Worm (Caenorhabditis elegans): ENCODE results near the gene maph-1.3.
"Not testable (repeated sequence)": the region's sequence is repeated elsewhere in the genome, so short reads cannot be mapped to it uniquely, and the experiment has no call there.

DNA sequence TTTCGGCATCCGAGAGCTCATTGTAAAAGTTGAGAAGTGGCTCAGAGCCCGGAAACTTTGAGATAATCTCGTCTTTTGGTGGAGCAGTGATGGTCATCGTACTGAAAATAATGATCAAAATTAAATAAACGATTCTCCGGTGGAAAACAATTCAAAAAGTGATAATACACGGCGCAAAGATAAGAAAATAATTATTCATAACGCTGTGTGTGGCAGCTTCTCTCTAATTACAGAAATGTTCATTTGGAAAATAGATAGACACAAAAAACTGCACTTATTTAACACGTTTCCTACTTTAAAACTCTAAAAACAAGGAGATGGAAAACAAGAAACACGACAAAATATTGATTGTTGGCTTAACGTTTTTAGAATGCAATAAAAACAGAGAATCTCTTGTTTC lies 1.2 kb upstream of the maph-1.3 start, which contains the start of gene C36A4.4:
- not testable (repeated sequence) for TF ChIP-seq lin-32 (GFP tag; optimal IDR thresholded peaks at IDR 0.05); nhr-237 (tag; optimal IDR thresholded peaks at IDR 0.05); nhr-76 (tag; optimal IDR thresholded peaks at IDR 0.05); sptf-1 (tag; optimal IDR thresholded peaks at IDR 0.05); ztf-11 (tag; optimal IDR thresholded peaks at IDR 0.05); mls-2 (tag; optimal IDR thresholded peaks at IDR 0.05); nhr-12 (tag; optimal IDR thresholded peaks at IDR 0.05); M03D4.4 (tag; optimal IDR thresholded peaks at IDR 0.05); mep-1 (tag; optimal IDR thresholded peaks at IDR 0.05)

Data from whole organism, mixed stage, embryonic.